Worm (Caenorhabditis elegans) whole organism, early embryonic: ENCODE results near the gene F52H2.15.

Source experiments
- B0310.2 ChIP-seq: sonication (generic microtip); optimal IDR thresholded peaks from 2 replicates; lab custom pipeline; 2016; ENCODE audit warnings: mild to moderate bottlenecking, missing genetic modification characterization, missing compliant biosample characterization
- F13C5.2 ChIP-seq: sonication (generic microtip); optimal IDR thresholded peaks from 2 replicates; lab custom pipeline; 2017; ENCODE audit warnings: mild to moderate bottlenecking, missing genetic modification characterization, inconsistent platforms, missing compliant biosample characterization
- aly-1 ChIP-seq: sonication (generic microtip); optimal IDR thresholded peaks from 2 replicates; lab custom pipeline; 2016; ENCODE audit warnings: missing genetic modification characterization, missing compliant biosample characterization
- ama-1 ChIP-seq: fragments of 150-350 bp; optimal IDR thresholded peaks from 2 replicates; lab custom pipeline; 2014
- ceh-13 ChIP-seq: fragments of 200-800 bp; sonication (Bioruptor generic); optimal IDR thresholded peaks from 2 replicates; lab custom pipeline; 2018; ENCODE audit warnings: mild to moderate bottlenecking, missing genetic modification characterization, missing compliant biosample characterization
- ceh-36 ChIP-seq: sonication (generic microtip); optimal IDR thresholded peaks from 2 replicates; lab custom pipeline; 2016; ENCODE audit warnings: missing genetic modification characterization, inconsistent platforms, missing compliant biosample characterization
- ets-7 ChIP-seq: sonication (generic microtip); optimal IDR thresholded peaks from 2 replicates; lab custom pipeline; 2016; ENCODE audit warnings: missing genotype, missing genetic modification characterization, missing compliant biosample characterization
- flt-1 ChIP-seq: fragments of 200-800 bp; sonication (Bioruptor generic); IDR thresholded peaks from 2 replicates; pipeline ENCODE4 v1.3.6; 2022; ENCODE audit warnings: missing genetic modification characterization, missing compliant biosample characterization
- hmbx-1 ChIP-seq: sonication (generic microtip); optimal IDR thresholded peaks from 2 replicates; lab custom pipeline; 2016; ENCODE audit warnings: mild to moderate bottlenecking, missing genetic modification characterization, missing compliant biosample characterization
- hmg-4 ChIP-seq: fragments of 200-800 bp; sonication (Bioruptor generic); optimal IDR thresholded peaks from 2 replicates; lab custom pipeline; 2018; ENCODE audit warnings: mild to moderate bottlenecking, missing genetic modification characterization, missing compliant biosample characterization
- hnd-1 ChIP-seq: sonication (generic microtip); optimal IDR thresholded peaks from 2 replicates; lab custom pipeline; 2016; ENCODE audit warnings: missing genetic modification characterization, missing compliant biosample characterization
- pes-1 ChIP-seq: fragments of 200-800 bp; sonication (Bioruptor generic); IDR thresholded peaks from 2 replicates; pipeline ENCODE4 v1.3.6; 2022; ENCODE audit warnings: missing genetic modification reagents, missing genetic modification characterization, missing compliant biosample characterization
- scrt-1 ChIP-seq: fragments of 200-800 bp; sonication (Bioruptor generic); IDR thresholded peaks from 2 replicates; pipeline ENCODE4 v1.3.6; 2022; ENCODE audit warnings: missing genetic modification characterization, missing compliant biosample characterization
- sea-1 ChIP-seq: fragments of 200-800 bp; sonication (Bioruptor generic); conservative IDR thresholded peaks from 2 replicates; pipeline ENCODE4 v1.3.6; 2022; ENCODE audit warnings: missing genetic modification characterization, missing compliant biosample characterization
- tbx-11 ChIP-seq: fragments of 200-800 bp; sonication (Bioruptor generic); IDR thresholded peaks from 2 replicates; pipeline ENCODE4 v1.3.6; 2022; ENCODE audit warnings: missing genetic modification characterization, missing compliant biosample characterization
- tbx-37 ChIP-seq: fragments of 200-800 bp; sonication (Bioruptor generic); conservative IDR thresholded peaks from 2 replicates; pipeline ENCODE4 v1.3.6; 2022; ENCODE audit warnings: missing genetic modification reagents, missing genetic modification characterization, missing compliant biosample characterization
- tra-4 ChIP-seq: sonication (generic microtip); optimal IDR thresholded peaks from 2 replicates; lab custom pipeline; 2017; ENCODE audit warnings: missing genetic modification characterization, missing compliant biosample characterization

Gene F52H2.15

ce11 chrX:2565308-2565773 is at the start of gene F52H2.15:
Gene F52H2.15, plus strand, starts transcription at chrX:2565358.
- TF ChIP-seq F13C5.2 (tag; lab: Kevin White, UChicago), result no peak
- no peak for TF ChIP-seq ceh-13 (GFP tag; lab: Kevin White, UChicago)
- TF ChIP-seq tbx-37 (GFP tag; lab: Robert Waterston, UW), result no peak
- no peak for TF ChIP-seq ets-7 (tag; lab: Kevin White, UChicago)
- no peak for TF ChIP-seq scrt-1 (GFP tag; lab: Robert Waterston, UW)

ce11 chrX:2516949-2517696 is 48.0 kb upstream of the F52H2.15 start:
- TF ChIP-seq tbx-11 (GFP tag; lab: Robert Waterston, UW) (no peak), hmbx-1 (tag; lab: Kevin White, UChicago) (no peak), pes-1 (GFP tag; lab: Robert Waterston, UW) (no peak), tbx-37 (GFP tag; lab: Robert Waterston, UW) (no peak), aly-1 (tag; lab: Kevin White, UChicago) (no peak), B0310.2 (tag; lab: Kevin White, UChicago) (no peak), ceh-13 (GFP tag; lab: Kevin White, UChicago) (no peak), scrt-1 (GFP tag; lab: Robert Waterston, UW) (no peak)

ce11 chrX:2520461-2520860 is 44.7 kb upstream of the F52H2.15 start:
- no peak for TF ChIP-seq ceh-13 (GFP tag; lab: Kevin White, UChicago)
- TF ChIP-seq flt-1 (GFP tag; lab: Robert Waterston, UW), result no peak
- no peak for TF ChIP-seq hmbx-1 (tag; lab: Kevin White, UChicago)
- peak; percentile 32 for TF ChIP-seq hmg-4 (GFP tag; lab: Kevin White, UChicago)
- TF ChIP-seq tra-4 (tag; lab: Kevin White, UChicago), result no peak
- TF ChIP-seq hnd-1 (tag; lab: Kevin White, UChicago), result no peak
- TF ChIP-seq scrt-1 (GFP tag; lab: Robert Waterston, UW), result no peak
- no peak for TF ChIP-seq aly-1 (tag; lab: Kevin White, UChicago)

ce11 chrX:2522658-2523057 is 42.5 kb upstream of the F52H2.15 start:
- TF ChIP-seq B0310.2 (tag; lab: Kevin White, UChicago) (no peak), flt-1 (GFP tag; lab: Robert Waterston, UW) (no peak), pes-1 (GFP tag; lab: Robert Waterston, UW) (no peak), ceh-13 (GFP tag; lab: Kevin White, UChicago) (no peak), tbx-11 (GFP tag; lab: Robert Waterston, UW) (no peak), hnd-1 (tag; lab: Kevin White, UChicago) (no peak), hmg-4 (GFP tag; lab: Kevin White, UChicago) (no peak)

- TF ChIP-seq ceh-36 (tag; lab: Kevin White, UChicago) (no peak), B0310.2 (tag; lab: Kevin White, UChicago) (no peak), sea-1 (GFP tag; lab: Robert Waterston, UW) (no peak), aly-1 (tag; lab: Kevin White, UChicago) (no peak), F13C5.2 (tag; lab: Kevin White, UChicago) (no peak), ama-1 (no peak), tbx-11 (GFP tag; lab: Robert Waterston, UW) (no peak), tra-4 (tag; lab: Kevin White, UChicago) (no peak), flt-1 (GFP tag; lab: Robert Waterston, UW) (no peak), tbx-37 (GFP tag; lab: Robert Waterston, UW) (no peak), ceh-13 (GFP tag; lab: Kevin White, UChicago) (no peak), hmbx-1 (tag; lab: Kevin White, UChicago) (no peak), hnd-1 (tag; lab: Kevin White, UChicago) (no peak), pes-1 (GFP tag; lab: Robert Waterston, UW) (no peak), ets-7 (tag; lab: Kevin White, UChicago) (no peak), scrt-1 (GFP tag; lab: Robert Waterston, UW) (no peak), hmg-4 (GFP tag; lab: Kevin White, UChicago) (no peak)
Measured at ce11 chrX:2526078-2526477, 39.1 kb upstream of the F52H2.15 start.

- no peak for TF ChIP-seq ceh-36 (tag; lab: Kevin White, UChicago)
- TF ChIP-seq tbx-11 (GFP tag; lab: Robert Waterston, UW), result no peak
- TF ChIP-seq hnd-1 (tag; lab: Kevin White, UChicago), result no peak
- no peak for TF ChIP-seq hmg-4 (GFP tag; lab: Kevin White, UChicago)
- TF ChIP-seq ama-1, result no peak
- no peak for TF ChIP-seq tra-4 (tag; lab: Kevin White, UChicago)
- TF ChIP-seq F13C5.2 (tag; lab: Kevin White, UChicago), result no peak
- TF ChIP-seq tbx-37 (GFP tag; lab: Robert Waterston, UW), result no peak
- TF ChIP-seq scrt-1 (GFP tag; lab: Robert Waterston, UW), result no peak
- TF ChIP-seq ceh-13 (GFP tag; lab: Kevin White, UChicago), result no peak
- TF ChIP-seq hmbx-1 (tag; lab: Kevin White, UChicago), result no peak
- TF ChIP-seq B0310.2 (tag; lab: Kevin White, UChicago), result no peak
- TF ChIP-seq sea-1 (GFP tag; lab: Robert Waterston, UW), result no peak
Measured at ce11 chrX:2527194-2527593, 38.0 kb upstream of the F52H2.15 start.

ce11 chrX:2527877-2528276 is 37.3 kb upstream of the F52H2.15 start:
- TF ChIP-seq pes-1 (GFP tag; lab: Robert Waterston, UW) (peak; percentile 59), tbx-37 (GFP tag; lab: Robert Waterston, UW) (no peak), tra-4 (tag; lab: Kevin White, UChicago) (no peak), flt-1 (GFP tag; lab: Robert Waterston, UW) (0 out of 2 replicates have a peak, but pooled peaks have one; percentile 29)
